Worm (Caenorhabditis elegans) whole organism, dauer: ENCODE measurements around the gene ZK632.11.

ENCODE experiments used
- unc-62 ChIP-seq: sonication (generic microtip); optimal IDR thresholded peaks from 2 replicates; lab custom pipeline; 2017; ENCODE audit warnings: missing biosample characterization, missing genetic modification reagents, missing genetic modification characterization

The ZK632.11 gene

DNA sequence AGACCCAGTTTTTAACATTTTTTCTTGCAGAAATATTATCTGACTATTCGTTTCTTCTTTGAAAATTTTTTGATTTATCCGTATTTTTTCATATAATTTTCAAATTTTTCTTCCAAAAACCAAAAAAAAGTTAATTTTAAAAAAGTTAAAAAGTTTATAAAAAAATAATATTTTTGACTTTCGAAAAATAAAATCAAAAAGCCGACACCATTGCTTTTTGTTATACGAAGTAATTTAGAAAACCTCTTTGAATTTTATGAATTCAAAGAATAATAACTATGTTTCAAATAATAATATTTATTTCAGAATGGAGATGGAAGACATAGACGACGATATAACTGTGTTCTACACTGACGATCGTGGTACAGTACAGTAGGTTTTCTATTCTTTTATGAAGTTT lies 7.2 kb downstream of the ZK632.11 start, which contains the start of gene K11H3.8:
TSS of gene K11H3.8 (plus strand) at position 301 of the 400 bp plus-strand sequence.
- no peak for TF ChIP-seq unc-62 (GFP tag; lab: Kevin White, UChicago)

DNA sequence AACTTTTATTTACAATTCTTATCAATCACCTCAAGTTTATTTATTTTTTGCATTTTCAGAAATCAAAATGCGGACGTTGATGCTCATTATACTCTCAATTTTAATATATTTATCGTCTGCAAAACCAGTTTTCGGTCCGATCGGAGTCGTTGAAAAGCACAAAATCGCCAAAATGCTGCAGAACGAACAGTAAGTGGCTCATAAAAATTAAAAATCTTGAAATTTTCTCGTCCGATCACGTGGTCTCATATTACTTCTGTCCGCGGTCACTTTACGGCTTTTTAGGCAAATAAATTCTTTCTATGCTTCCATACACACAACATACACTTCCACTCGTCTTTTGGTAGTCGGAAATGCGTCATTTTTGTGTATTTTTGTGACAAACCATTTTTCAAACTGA lies 16.0 kb downstream of the ZK632.11 start, which contains the start of gene K11H3.5:
TSS of gene K11H3.5 (plus strand) at position 54 of the 400 bp plus-strand sequence.
- no peak for TF ChIP-seq unc-62 (GFP tag; lab: Kevin White, UChicago)

DNA sequence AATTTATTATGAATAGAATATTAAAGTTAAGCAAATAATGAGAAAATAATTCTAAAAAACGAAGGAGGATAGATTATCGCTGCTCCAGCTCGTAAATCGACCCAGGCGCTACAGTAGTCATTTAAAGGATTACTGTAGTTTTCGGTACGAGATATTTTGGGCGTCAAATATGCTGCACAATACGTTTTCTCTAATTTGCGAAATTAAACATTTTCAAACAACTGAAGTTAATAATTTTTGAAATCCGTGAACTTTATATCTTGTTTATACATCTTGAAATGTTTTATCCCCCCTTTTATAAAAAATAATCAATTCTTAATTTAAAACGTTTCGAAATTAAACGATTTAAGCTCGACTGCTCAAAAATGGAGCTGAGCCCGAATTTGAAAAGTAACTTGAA lies 18.4 kb downstream of the ZK632.11 start, which contains the start of gene K11H3.2:
TSS of gene K11H3.2 (plus strand) at position 301 of the 400 bp plus-strand sequence.
- TF ChIP-seq unc-62 (GFP tag; lab: Kevin White, UChicago): no peak

DNA sequence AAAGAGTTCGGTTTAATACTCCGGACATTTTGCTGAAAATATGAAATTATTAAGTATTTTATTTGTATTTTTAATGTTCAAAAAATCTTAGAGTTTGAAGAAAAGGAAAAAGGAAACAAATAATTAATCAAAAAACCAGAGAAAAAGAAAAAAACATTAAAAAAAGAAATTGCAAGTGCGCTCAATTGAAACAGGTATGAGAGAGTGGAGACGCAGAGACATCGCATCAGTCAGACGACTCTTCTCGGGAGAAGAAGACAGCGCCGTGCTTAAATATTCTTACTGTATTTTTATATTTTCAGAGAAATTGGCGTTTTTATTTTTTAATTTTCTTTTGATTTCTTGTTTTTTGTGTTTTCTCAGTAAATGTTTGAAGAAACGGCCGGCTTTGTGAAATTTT lies 20.4 kb downstream of the ZK632.11 start, which contains the start of gene mrpl-36:
TSS of gene mrpl-36 (minus strand) at position 34 of the 400 bp plus-strand sequence.
- TF ChIP-seq unc-62 (GFP tag; lab: Kevin White, UChicago): no peak

DNA sequence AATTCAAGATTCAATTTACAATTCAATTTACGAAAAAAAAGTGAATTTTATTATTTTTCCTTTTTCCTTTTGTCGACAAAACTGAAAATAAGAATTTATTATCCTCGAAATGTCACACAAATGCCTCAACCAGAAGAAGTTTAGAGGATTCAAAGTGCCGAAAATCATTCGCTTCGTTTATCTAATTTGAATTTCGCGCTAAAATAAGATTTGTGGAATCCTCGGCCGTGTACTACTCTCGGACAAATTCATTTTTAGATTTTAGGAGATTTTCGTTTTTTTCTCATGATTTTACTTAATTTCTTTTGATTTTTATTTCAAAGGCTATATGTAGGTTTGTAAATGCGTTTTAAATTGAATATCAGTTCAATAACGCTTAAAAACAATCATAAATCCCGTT lies 20.9 kb downstream of the ZK632.11 start:
- TF ChIP-seq unc-62 (GFP tag; lab: Kevin White, UChicago): no peak

DNA sequence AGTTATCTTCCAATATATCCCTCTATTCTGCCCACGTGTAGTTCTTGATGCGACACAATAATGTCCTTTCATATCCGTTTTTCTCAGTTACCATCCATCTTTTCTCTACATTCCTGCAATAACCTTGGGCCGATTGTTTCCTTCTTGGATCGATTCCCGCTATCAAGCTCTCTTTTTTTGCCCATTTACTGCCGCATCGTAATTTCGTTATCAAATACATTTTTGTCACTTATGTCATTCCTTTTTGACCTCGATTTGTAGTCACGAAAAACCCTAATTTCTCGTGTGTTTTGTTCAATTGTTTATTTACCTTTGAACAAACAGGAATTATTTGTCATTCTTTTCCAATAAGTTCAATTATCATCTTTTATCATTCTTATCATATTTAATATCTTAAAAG lies 22.2 kb downstream of the ZK632.11 start:
- no peak for TF ChIP-seq unc-62 (GFP tag; lab: Kevin White, UChicago)

DNA sequence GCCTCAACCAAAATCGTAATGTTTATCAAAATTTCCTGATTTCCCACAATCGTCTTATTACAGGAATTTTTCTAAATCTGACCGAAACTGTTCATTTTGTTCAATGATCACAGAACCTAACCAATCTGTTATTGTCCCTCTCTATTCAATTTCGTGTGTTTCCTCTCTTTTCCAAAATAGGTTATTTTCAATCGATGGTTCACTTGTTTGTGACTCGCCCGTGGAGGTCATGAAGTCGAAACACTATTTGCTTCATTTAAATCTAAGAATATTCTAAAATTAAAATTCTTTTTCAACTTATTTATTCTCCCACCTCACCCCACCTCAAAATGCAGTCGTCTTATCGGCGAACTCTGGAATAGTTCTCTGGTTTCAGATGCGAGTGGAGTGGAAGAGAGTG lies 23.2 kb downstream of the ZK632.11 start:
- TF ChIP-seq unc-62 (GFP tag; lab: Kevin White, UChicago): no peak

DNA sequence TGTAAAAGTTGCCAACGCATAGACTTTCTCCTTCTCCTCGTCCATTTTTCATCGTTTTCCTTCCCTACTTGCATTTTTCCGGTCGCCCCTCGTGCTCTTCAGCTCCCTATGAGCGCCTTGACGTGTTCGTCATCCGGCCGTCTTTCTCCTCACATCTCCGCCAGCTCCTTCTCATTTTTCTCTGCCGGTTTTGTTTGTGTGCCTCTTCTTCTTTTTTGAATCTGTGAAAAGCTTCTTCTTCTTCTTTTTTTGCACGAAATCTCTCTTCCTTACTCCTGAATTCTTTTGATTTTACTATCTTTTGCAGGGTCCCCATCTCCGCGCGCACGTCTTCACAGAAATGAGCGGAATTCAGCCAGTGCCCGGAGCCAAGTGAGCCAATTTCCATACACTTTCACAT lies 23.8 kb downstream of the ZK632.11 start, which contains the start of gene K11H3.3:
TSS of gene K11H3.3 (plus strand) at position 308 of the 400 bp plus-strand sequence.
- no peak for TF ChIP-seq unc-62 (GFP tag; lab: Kevin White, UChicago)

DNA sequence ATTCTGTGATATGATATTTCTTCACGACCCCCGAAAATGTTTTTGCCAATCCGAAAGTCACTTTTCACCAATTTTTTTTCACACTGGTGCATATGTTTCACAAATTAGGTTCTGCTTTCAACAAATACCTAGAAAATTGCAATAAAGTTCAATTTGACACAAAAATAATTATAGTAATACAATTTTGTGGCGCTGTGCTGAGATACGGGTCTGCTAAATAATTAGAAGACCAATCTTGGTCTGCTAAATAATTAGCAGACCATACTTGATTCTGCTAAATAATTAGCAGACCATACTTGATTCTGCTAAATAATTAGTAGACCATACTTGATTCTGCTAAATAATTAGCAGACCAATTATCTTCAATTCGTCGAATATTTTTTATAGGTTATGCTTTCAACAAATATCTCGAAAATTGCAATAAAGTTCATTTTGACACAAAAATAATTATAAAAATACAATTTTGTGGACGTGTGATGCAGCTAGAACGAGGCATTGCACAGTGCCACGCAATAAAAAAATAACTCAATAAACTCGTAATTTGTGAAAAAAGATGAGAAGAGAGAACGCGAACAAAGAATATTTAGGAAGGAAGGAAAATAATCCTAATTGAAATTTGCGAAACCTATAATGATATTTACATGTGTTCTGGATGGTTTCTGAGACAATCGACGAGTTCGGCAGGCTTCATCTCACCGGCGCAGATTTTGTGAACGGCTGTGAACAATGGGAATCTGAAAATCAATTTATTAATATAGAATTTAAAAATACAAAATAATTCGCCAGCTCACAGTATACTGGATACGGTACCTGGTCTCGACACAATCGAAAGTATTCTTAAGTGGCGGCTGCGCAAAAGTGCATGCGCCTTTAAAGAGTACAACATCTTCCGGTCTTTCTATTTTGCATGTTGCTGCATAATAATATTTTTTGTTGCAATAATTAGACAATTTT lies 26.2 kb downstream of the ZK632.11 start:
- no peak for TF ChIP-seq unc-62 (GFP tag; lab: Kevin White, UChicago)

DNA sequence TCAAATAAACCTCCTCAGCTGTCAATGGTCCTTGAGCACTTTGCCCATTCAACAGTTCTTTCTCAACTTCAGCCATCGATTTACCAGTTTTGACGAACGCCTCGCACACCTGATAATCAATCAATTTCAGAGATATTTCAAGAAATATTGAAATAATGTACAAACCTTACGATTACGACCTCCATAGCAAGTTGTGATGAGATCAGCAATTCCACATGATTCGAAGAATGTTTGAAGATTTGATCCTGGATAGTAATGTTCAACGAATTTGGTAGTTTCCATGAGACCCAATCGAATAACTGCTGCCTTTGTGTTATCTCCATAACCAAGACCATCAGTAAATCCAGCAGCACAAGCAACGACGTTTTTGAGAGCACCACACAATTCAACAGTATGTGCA lies 27.2 kb downstream of the ZK632.11 start:
- TF ChIP-seq unc-62 (GFP tag; lab: Kevin White, UChicago): no peak

DNA sequence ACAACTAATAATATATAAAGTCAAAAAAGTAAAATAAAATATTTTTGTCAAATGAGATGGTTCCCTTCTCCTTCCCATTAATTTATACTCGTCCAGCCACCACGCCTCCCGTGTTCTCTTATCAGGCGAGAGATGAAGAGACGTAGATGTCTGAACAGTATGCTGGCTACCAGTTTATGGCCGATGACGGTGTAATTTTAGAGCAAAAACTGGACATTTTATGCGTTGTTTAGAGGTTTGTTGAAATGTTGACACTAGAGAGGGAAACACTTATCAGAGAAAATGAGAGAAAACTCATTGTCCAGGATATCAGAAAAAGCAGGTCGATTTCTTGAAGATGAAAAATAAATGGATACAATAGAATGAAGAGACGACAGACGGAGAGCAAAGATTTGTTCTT lies 29.4 kb downstream of the ZK632.11 start:
- no peak for TF ChIP-seq unc-62 (GFP tag; lab: Kevin White, UChicago)

DNA sequence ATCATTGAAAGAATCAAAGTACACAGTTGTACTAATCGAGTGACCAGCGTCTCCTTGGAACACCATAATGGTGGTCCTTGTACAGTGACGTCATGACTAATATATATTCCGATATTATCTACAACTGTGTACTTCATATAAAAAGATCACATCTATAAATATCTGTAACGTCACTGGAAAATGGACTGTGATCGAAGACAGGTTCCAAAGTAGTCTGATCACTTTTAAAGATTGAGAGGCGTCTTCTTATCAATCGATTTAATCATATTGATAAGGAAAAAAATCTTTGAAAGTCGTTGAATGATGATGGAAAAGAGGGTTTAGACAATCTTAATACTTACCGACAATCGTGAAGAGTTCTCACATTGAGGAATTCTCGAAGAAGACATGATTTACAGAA lies 30.3 kb downstream of the ZK632.11 start:
- TF ChIP-seq unc-62 (GFP tag; lab: Kevin White, UChicago): no peak

DNA sequence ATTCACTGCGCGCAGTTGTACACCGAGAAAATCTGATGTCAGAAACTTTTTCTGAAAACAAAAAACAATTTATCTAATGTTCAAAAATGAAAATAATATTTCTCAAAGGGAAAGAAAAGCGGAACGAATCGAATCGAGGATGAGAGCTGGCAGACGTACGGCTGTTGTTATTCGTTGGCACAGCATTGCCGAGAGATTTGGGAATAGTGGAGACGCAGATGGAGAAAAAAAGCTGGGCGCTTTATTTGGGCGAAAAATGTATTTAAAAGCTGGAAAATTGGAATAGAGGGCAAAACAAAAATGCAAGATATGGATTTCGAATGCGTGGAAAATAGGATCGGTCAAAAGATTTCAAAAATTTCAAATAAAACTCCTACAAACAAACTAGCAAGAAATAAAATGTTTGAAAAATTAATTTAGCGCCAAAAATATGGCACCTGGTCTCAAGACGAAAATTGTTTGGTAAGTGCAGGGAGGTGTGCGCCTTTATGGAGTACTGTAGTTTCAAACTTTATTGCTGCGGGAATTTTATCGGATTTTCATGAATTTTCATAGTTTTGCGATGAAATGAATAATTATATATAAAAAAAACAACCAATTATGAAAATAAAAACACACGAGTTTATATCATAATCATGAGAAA lies 31.5 kb downstream of the ZK632.11 start, which contains the start of gene gpdh-2:
TSS of gene gpdh-2 (minus strand) at position 51 of the 643 bp plus-strand sequence.
- no peak for TF ChIP-seq unc-62 (GFP tag; lab: Kevin White, UChicago)

DNA sequence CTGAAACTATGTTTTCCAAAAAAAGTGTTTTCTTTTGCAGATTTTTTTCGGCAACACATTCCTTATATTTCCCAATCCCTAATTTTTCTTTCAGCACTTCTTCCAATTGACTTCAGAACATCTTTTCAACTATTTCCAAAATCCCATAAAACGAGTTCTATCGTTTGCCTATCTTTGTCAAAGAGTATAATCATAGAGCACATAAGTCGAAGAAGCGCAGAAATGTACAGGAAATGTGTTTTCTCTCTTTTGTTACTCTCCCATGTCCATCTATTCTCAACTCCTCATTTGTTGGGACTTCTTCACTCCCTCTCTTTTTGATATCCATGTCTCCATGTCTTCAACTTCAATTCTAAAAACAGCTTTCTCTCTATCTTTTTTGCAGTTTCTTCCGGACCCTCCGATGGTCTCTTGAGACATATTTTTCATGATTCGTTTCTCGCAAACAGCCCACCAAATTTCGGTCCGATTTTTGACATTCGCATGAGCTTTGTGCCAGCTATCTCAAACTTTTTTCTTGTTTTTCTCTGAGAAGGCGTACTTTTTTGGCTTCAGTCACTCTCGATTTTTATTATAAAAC lies 32.6 kb downstream of the ZK632.11 start, which contains the start of gene twk-48:
TSS of gene twk-48 (plus strand) at position 530 of the 580 bp plus-strand sequence.
- TF ChIP-seq unc-62 (GFP tag; lab: Kevin White, UChicago): no peak
